Worm (Caenorhabditis elegans) whole organism, L4 larva: ENCODE measurements around the gene cpr-1.

Experiments used
- D1046.2 ChIP-seq: fragments of 200-800 bp; sonication (Bioruptor generic); IDR thresholded peaks from 2 replicates; pipeline ENCODE4 v1.3.6; 2022; ENCODE audit warnings: missing genetic modification characterization, missing compliant biosample characterization
- F10B5.3 ChIP-seq: sonication (generic microtip); optimal IDR thresholded peaks from 2 replicates; lab custom pipeline; 2016; ENCODE audit warnings: mild to moderate bottlenecking, missing genetic modification characterization, missing compliant biosample characterization
- F44E2.7 ChIP-seq: fragments of 200-800 bp; sonication (Bioruptor generic); IDR thresholded peaks from 2 replicates; pipeline ENCODE4 v2.1.2; 2022; ENCODE audit warnings: missing genetic modification characterization, missing compliant biosample characterization
- R02D3.7 ChIP-seq: fragments of 150-350 bp; sonication (generic microtip); optimal IDR thresholded peaks from 3 replicates; lab custom pipeline; 2014; ENCODE audit warnings: missing biosample characterization, missing genetic modification characterization
- Y5F2A.4 ChIP-seq: fragments of 200-800 bp; sonication (Bioruptor generic); optimal IDR thresholded peaks from 2 replicates; lab custom pipeline; 2018; ENCODE audit warnings: mild to moderate bottlenecking, missing genetic modification characterization, missing compliant biosample characterization
- ZK546.5 ChIP-seq, 2 experiments: sonication (generic microtip); optimal IDR thresholded peaks; 2 replicates each; lab custom pipeline; 2017; ENCODE audit warnings: missing biosample characterization in 2 of 2, missing genetic modification characterization in 2 of 2
- aha-1 ChIP-seq: fragments of 150-350 bp; peaks from one replicate; lab custom pipeline; 2014; ENCODE audit warnings: missing biosample characterization, missing genetic modification characterization
- aly-2 ChIP-seq: sonication (generic microtip); optimal IDR thresholded peaks from 2 replicates; lab custom pipeline; 2018; ENCODE audit warnings: missing biosample characterization, missing genetic modification characterization
- arid-1 ChIP-seq: fragments of 200-800 bp; sonication (Bioruptor generic); conservative IDR thresholded peaks from 2 replicates; pipeline ENCODE4 v1.3.6; 2022; ENCODE audit warnings: missing genetic modification reagents, missing genetic modification characterization, missing compliant biosample characterization
- attf-4 ChIP-seq: sonication (generic microtip); optimal IDR thresholded peaks from 3 replicates; lab custom pipeline; 2017; ENCODE audit warnings: missing biosample characterization, missing genetic modification characterization
- daf-19 ChIP-seq: fragments of 200-800 bp; sonication (Bioruptor generic); conservative IDR thresholded peaks from 2 replicates; pipeline ENCODE4 v1.3.6; 2022; ENCODE audit warnings: missing genetic modification characterization, missing compliant biosample characterization
- dmd-8 ChIP-seq: fragments of 200-800 bp; sonication (Bioruptor generic); IDR thresholded peaks from 2 replicates; pipeline ENCODE4 v1.3.6; 2022; ENCODE audit warnings: missing genetic modification characterization, missing compliant biosample characterization
- dpl-1 ChIP-seq: fragments of 150-350 bp; optimal IDR thresholded peaks from 2 replicates; lab custom pipeline; 2014; ENCODE audit warnings: missing biosample characterization, missing genetic modification reagents, missing genetic modification characterization
- egl-43 ChIP-seq: fragments of 200-800 bp; sonication (Bioruptor generic); IDR thresholded peaks from 2 replicates; pipeline ENCODE4 v1.3.6; 2022; ENCODE audit warnings: missing genetic modification reagents, missing genetic modification characterization, missing compliant biosample characterization
- fkh-10 ChIP-seq: fragments of 150-350 bp; optimal IDR thresholded peaks from 2 replicates; lab custom pipeline; 2014; ENCODE audit warnings: missing biosample characterization, missing genetic modification reagents, missing genetic modification characterization
- fos-1 ChIP-seq: fragments of 150-350 bp; optimal IDR thresholded peaks from 2 replicates; lab custom pipeline; 2014; ENCODE audit warnings: missing biosample characterization, missing genetic modification characterization
- hlh-30 ChIP-seq: sonication (generic microtip); optimal IDR thresholded peaks from 2 replicates; lab custom pipeline; 2017; ENCODE audit warnings: antibody characterized with exemption, mild to moderate bottlenecking, missing genetic modification characterization, missing compliant biosample characterization; ENCODE audit not compliant: insufficient read depth
- hmg-1.1 ChIP-seq: fragments of 200-800 bp; sonication (Bioruptor generic); IDR thresholded peaks from 2 replicates; pipeline ENCODE4 v1.3.6; 2022; ENCODE audit warnings: missing genetic modification reagents, missing genetic modification characterization, missing compliant biosample characterization
- lin-1 ChIP-seq: fragments of 200-800 bp; sonication (Bioruptor generic); IDR thresholded peaks from 2 replicates; pipeline ENCODE4 v1.3.6; 2022; ENCODE audit warnings: missing genetic modification reagents, missing genetic modification characterization, missing compliant biosample characterization
- lin-13 ChIP-seq: fragments of 150-350 bp; optimal IDR thresholded peaks from 2 replicates; lab custom pipeline; 2014; ENCODE audit warnings: missing biosample characterization, missing genetic modification reagents, missing genetic modification characterization
- madf-5 ChIP-seq, 2 experiments: fragments of 200-800 bp; sonication (Bioruptor generic); IDR thresholded peaks; 2 replicates each; pipeline ENCODE4 v1.3.6; 2022; ENCODE audit warnings: missing compliant biosample characterization in 2 of 2, missing genetic modification characterization in 2 of 2
- mep-1 ChIP-seq: fragments of 150-350 bp; sonication (generic microtip); optimal IDR thresholded peaks from 3 replicates; lab custom pipeline; 2014; ENCODE audit warnings: missing biosample characterization, missing genetic modification characterization
- mxl-2 ChIP-seq: fragments of 200-800 bp; sonication (Bioruptor generic); conservative IDR thresholded peaks from 2 replicates; pipeline ENCODE4 v1.3.6; 2022; ENCODE audit warnings: missing genetic modification reagents, missing genetic modification characterization, missing compliant biosample characterization
- nhr-25 ChIP-seq: sonication (generic microtip); optimal IDR thresholded peaks from 2 replicates; lab custom pipeline; 2017; ENCODE audit warnings: missing genetic modification characterization, mild to moderate bottlenecking, missing compliant biosample characterization, antibody characterized with exemption, moderate library complexity, borderline replicate concordance; ENCODE audit not compliant: insufficient read depth
- nhr-28 ChIP-seq: fragments of 150-350 bp; optimal IDR thresholded peaks from 2 replicates; lab custom pipeline; 2014; ENCODE audit warnings: missing biosample characterization, missing genetic modification characterization
- nhr-42 ChIP-seq: fragments of 200-800 bp; sonication (Bioruptor generic); IDR thresholded peaks from 2 replicates; pipeline ENCODE4 v1.3.6; 2022; ENCODE audit warnings: missing genetic modification characterization, missing compliant biosample characterization
- nhr-6 ChIP-seq: fragments of 150-350 bp; optimal IDR thresholded peaks from 2 replicates; lab custom pipeline; 2014; ENCODE audit warnings: missing biosample characterization, missing genetic modification characterization
- nhr-76 ChIP-seq: fragments of 150-350 bp; optimal IDR thresholded peaks from 2 replicates; lab custom pipeline; 2014; ENCODE audit warnings: missing biosample characterization, missing genetic modification characterization
- set-16 ChIP-seq: fragments of 200-800 bp; sonication (Bioruptor generic); IDR thresholded peaks from 2 replicates; pipeline ENCODE4 v1.3.6; 2022; ENCODE audit warnings: missing genetic modification reagents, missing genetic modification characterization, missing compliant biosample characterization
- skn-1 ChIP-seq: fragments of 150-350 bp; optimal IDR thresholded peaks from 2 replicates; lab custom pipeline; 2014; ENCODE audit warnings: missing biosample characterization, missing genetic modification characterization
- unc-39 ChIP-seq: sonication (generic microtip); optimal IDR thresholded peaks from 2 replicates; lab custom pipeline; 2017; ENCODE audit warnings: missing biosample characterization, missing genetic modification characterization
- unc-62 ChIP-seq, 3 experiments: fragments of 150-350 bp in 1 of 3; sonication (generic microtip); optimal IDR thresholded peaks in 2 of 3; peaks in 1 of 3; 1 replicate in 1 of 3; 2 replicates in 2 of 3; lab custom pipeline; 2014 to 2017; ENCODE audit warnings: missing biosample characterization in 3 of 3, missing genetic modification characterization in 3 of 3, missing genetic modification reagents in 3 of 3, missing genotype in 1 of 3
- zfp-3 ChIP-seq: fragments of 200-800 bp; sonication (Bioruptor generic); conservative IDR thresholded peaks from 2 replicates; pipeline ENCODE4 v1.3.6; 2022; ENCODE audit warnings: missing genetic modification reagents, missing genetic modification characterization, missing compliant biosample characterization
- zip-11 ChIP-seq: fragments of 200-800 bp; sonication (Bioruptor generic); IDR thresholded peaks from 2 replicates; pipeline ENCODE4 v1.3.6; 2022; ENCODE audit warnings: missing genetic modification characterization, missing compliant biosample characterization

Gene cpr-1

DNA sequence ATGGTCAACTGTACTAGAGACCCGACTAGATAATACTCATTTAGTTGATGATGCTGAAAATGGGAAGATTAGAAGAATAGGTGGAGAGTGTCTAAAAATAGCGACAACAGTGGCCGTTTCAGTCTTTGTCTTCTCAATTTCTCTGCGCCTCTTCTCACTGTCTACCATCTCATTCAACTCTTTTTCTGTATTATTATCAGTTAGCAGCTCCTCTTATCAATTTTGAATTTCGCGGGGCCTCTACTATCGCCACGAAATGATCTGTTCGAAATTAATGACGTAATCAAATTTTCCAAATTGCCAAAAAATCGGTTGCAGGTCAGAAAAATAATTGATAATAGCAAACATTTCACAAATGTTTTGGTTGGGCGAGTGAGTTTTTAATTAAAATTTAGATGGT lies 33.7 kb upstream of the cpr-1 start (continued):
- no peak for TF ChIP-seq unc-39 (tag; lab: Kevin White, UChicago)
- no peak for TF ChIP-seq hmg-1.1 (GFP tag; lab: Robert Waterston, UW)

DNA sequence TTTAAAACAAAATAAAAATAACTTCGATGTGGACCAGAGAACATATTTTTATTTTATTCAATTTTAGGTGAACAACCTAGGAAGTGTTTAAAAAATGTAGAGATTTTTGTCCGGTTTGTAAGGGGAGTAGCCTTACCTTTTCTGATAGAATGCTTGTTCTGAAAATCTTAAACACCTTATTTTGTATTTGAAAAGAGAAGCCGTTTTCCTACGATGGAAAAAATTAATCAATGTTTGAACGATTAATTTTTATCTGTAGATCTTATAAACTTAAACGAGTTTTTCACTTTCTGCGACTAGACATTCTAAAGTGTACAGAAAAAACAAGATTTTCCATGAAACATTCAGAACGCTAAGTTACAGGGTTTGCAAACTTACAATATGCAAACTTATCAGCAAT lies 33.0 kb upstream of the cpr-1 start, which contains the start of gene F58H1.6:
TSS of gene F58H1.6 (plus strand) at position 301 of the 400 bp plus-strand sequence.
- no peak for TF ChIP-seq attf-4 (tag; lab: Kevin White, UChicago)
- no peak for TF ChIP-seq nhr-28 (tag; lab: Kevin White, UChicago)
- no peak for TF ChIP-seq skn-1 (tag; lab: Kevin White, UChicago)
- no peak for TF ChIP-seq set-16 (GFP tag; lab: Robert Waterston, UW)
- TF ChIP-seq nhr-42 (GFP tag; lab: Robert Waterston, UW) = no peak
- no peak for TF ChIP-seq lin-13
- no peak for TF ChIP-seq R02D3.7 (tag; lab: Kevin White, UChicago)
- TF ChIP-seq dmd-8 (GFP tag; lab: Robert Waterston, UW) = no peak

DNA sequence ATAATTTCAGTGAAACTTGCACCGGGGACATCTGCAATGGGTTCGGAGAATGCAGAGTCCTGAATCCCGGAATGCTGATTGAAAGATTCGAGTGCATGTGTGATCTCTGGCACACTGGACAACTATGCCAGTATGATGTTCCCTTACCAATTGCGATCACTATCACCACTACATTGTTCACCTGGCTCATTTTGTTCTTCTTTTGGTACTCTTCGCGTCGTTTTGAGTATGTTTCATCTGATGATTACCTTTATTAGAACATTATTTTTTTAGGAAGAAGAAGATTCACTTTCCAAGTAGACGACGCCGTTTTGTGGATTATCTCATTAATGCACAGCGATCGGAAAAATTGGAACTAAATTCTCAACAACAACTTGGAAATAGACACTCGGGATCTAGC lies 31.6 kb upstream of the cpr-1 start:
- TF ChIP-seq arid-1 (GFP tag; lab: Robert Waterston, UW) (no peak), fos-1 (tag; lab: Kevin White, UChicago) (no peak), zip-11 (GFP tag; lab: Robert Waterston, UW) (no peak), aha-1 (tag; lab: Kevin White, UChicago) (peak; percentile 78), unc-62 (GFP tag; optimal IDR thresholded peaks at IDR 0.05 in 1 of 2; lab: Kevin White, UChicago) (peak in 1 of 2 experiments; percentile 92), unc-62 (tag; optimal IDR thresholded peaks at IDR 0.05; lab: Kevin White, UChicago) (no peak), dpl-1 (GFP tag; lab: Kevin White, UChicago) (no peak), mxl-2 (GFP tag; lab: Robert Waterston, UW) (no peak)

DNA sequence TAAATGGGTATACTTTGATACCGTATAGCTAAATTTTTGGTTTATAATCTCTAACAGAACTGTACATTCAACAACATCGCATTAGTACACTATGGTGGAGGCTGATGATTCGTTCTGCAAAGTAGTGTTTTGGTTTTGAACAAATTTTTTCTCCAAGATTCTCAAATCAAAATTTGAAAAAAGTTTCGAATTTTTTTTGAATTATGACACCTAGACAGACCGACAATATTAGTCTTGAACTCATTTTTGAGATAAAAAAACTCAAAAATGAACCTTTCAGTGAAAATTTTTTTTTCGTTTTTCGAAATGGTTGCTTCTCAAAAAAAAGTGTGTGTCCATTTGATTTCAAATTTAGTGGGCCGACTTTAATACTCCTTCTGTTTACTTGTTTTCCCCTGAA lies 29.9 kb upstream of the cpr-1 start:
- TF ChIP-seq aha-1 (tag; lab: Kevin White, UChicago) (peak; percentile 94), F10B5.3 (no peak)

DNA sequence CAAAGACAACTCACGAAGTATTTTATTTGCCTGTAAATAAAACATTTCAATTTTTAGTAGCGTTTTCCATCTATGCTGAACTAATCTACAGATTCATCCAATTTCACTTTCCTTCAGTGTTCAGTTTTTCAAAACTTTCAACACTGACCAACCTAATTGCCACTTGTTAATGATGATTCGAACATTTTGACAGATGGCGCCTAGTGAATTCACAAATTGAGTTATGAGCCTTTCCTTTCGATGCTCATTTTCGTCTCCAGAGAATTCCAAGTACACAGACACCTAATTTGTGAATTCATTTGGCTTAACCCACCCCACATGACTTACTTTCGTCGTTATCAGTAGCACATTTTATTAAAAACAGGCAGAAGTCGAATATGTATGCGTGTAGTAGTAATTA lies 28.5 kb upstream of the cpr-1 start:
- TF ChIP-seq nhr-76 (tag; lab: Kevin White, UChicago) = no peak
- TF ChIP-seq ZK546.5 (tag; optimal IDR thresholded peaks at IDR 0.05; lab: Kevin White, UChicago) = no peak
- TF ChIP-seq madf-5 (GFP tag; IDR thresholded peaks at IDR 0.05; lab: Robert Waterston, UW) = no peak
- TF ChIP-seq aly-2 (tag; lab: Kevin White, UChicago) = no peak
- TF ChIP-seq hlh-30 (tag; lab: Kevin White, UChicago) = no peak
- TF ChIP-seq nhr-42 (GFP tag; lab: Robert Waterston, UW) = no peak
- TF ChIP-seq D1046.2 (GFP tag; lab: Robert Waterston, UW) = no peak
- no peak for TF ChIP-seq lin-1 (GFP tag; lab: Robert Waterston, UW)
- no peak for TF ChIP-seq skn-1 (tag; lab: Kevin White, UChicago)
- TF ChIP-seq F44E2.7 (GFP tag; lab: Robert Waterston, UW) = no peak
- TF ChIP-seq egl-43 = no peak

DNA sequence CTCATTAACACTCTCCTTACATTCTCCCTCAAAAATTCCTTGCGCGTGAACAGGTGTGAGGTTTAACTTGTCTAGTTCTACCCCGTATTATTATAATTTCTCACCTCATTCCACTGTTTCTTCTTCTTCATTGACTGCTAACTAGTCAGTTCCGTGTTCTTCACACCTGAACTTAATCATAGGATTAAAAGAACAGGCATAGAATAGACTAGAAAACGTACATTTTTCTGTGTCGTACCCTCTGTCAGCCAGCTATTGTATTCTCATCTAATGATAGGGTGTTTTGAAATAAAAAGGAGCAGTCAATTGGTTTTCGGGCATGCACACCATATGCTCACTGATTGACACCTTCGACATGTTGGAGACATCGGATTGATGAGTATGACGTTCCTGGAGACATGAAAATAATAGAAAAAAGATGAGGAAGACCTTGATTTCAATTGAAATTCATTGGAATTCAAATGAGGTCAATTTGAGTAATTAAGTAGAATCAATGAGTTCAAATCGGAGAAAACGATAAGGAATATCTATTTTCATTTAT lies 27.9 kb upstream of the cpr-1 start:
- TF ChIP-seq skn-1 (tag; lab: Kevin White, UChicago) (no peak), fkh-10 (GFP tag; lab: Kevin White, UChicago) (no peak), mep-1 (tag; lab: Kevin White, UChicago) (no peak), madf-5 (GFP tag; IDR thresholded peaks at IDR 0.05; lab: Robert Waterston, UW) (no peak), unc-39 (tag; lab: Kevin White, UChicago) (no peak), nhr-25 (no peak), arid-1 (GFP tag; lab: Robert Waterston, UW) (no peak), Y5F2A.4 (GFP tag; lab: Kevin White, UChicago) (no peak), daf-19 (GFP tag; lab: Robert Waterston, UW) (no peak), zfp-3 (GFP tag; lab: Robert Waterston, UW) (no peak), nhr-6 (tag; lab: Kevin White, UChicago) (no peak)
